Worm (Caenorhabditis elegans): ENCODE results near the gene ZK177.1.
"Not testable (repeated sequence)": the region's sequence is repeated elsewhere in the genome, so short reads cannot be mapped to it uniquely, and the experiment has no call there.

Gene ZK177.1

DNA sequence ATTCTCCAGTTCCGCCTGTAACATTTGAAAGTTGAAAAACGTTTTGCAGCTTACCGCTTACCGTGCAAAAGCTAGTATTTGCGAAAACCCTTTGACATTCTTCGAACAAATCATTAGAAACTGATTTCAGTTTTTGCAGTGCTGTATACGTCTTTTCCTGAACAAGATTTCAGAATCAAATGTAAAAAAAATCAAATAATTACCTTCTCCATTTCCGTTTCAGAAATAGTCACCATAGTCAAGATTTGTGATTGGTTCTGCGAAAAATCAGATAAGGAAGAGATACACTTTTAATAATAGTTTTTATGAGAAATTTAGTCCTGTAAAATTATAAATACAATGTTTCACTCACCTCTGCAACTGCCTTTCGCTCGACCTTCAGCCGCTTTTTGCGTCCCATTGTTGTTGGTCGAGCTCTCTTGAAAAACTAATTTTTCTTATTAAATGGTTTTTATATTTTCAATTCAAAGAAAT is 4.0 kb downstream of the ZK177.1 start, which contains the start of gene C17C3.9:
C17C3.9 (minus strand) TSS at position 424 of the 474 bp plus-strand sequence.
- TF ChIP-seq egl-27 (tag; optimal IDR thresholded peaks at IDR 0.05): no peak

DNA sequence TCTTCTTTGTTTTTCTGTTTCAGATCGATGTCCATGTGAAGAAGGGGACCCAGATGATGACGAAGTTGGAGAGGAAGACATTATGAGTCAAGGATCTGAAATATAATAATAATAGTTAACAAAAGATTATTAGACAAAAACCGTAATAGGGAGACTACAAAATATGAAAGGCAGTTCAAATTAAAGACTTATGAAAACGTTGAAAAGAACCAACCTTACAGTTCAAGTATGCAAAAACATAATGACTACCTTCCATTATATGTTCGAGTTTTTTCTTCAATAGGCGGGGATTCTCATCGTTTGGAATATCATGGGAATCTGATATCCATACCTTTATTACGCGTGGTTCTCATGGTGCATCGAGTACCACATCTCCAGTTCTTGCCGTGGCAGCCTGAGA is 5.7 kb downstream of the ZK177.1 start, which contains the start of gene hlh-26:
hlh-26 (minus strand) TSS at position 101 of the 400 bp plus-strand sequence.
- TF ChIP-seq tlp-1 (tag; optimal IDR thresholded peaks at IDR 0.05) (no peak), fkh-4 (tag; optimal IDR thresholded peaks at IDR 0.05; ENCODE audit: borderline replicate concordance) (no peak), dsc-1 (tag; optimal IDR thresholded peaks at IDR 0.05) (no peak)

DNA sequence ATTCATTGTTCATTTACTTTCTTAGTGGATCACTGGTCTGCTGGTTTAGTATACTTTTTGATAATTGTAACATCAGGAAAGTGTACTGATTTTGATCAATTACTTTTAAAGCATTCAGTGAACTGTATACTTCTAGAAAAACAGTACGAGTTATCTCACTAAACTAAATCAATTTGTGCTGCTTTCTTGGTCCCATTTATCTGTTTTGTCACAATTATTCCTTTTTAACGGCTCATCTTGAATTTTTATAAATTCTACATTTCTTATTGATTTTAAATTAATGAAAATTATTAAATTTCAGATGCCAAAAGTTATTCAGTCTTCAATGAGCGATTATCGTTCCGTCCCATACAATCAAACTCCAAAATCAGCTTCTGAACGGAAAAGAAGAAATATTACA is 7.0 kb downstream of the ZK177.1 start, which contains the start of gene hlh-25:
hlh-25 (plus strand) TSS at position 301 of the 400 bp plus-strand sequence.
- not testable (repeated sequence) for TF ChIP-seq egl-27 (tag; optimal IDR thresholded peaks at IDR 0.05); fkh-10 (GFP tag; optimal IDR thresholded peaks at IDR 0.05); xbp-1 (tag; optimal IDR thresholded peaks at IDR 0.05)

DNA sequence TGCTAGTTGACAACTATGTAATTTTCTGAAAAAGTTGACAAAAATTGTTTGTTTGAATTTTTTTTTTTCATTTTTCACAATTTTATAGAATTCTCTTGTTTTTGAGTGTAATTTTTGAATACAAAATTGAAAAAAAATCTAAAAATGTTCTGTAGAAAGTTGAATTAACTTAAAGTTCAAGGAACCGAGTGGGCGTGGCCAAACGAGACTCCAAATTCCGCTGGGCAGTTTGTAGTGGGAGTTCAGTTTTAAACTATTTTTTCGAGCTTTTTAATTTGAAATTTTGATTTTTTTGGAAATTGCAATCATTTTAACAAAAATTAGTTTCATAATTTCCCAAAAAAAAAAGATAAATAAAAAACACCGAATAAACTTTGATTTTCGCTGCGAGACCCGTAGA is 9.1 kb downstream of the ZK177.1 start:
- TF ChIP-seq rnt-1 (tag; optimal IDR thresholded peaks at IDR 0.05) (no peak), elt-3 (tag; optimal IDR thresholded peaks at IDR 0.05) (no peak)

DNA sequence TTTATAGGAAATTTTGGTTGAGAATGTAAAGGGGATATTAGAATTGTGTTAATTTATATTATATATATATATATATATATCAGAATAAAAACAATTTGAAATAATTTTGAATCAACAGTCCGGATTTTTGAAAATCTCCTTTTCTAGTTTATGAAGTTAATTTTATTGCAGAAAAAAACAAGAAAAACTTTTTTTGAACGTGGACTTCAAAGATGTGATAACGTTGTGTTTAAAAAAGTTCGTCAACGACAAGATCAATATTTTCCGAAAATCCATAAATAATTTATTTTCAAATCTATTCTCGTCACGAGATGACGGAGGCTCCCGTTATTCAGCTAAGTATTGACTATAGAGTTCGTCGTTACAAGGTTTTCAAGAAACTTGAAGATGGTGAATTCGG is 9.6 kb downstream of the ZK177.1 start, which contains the start of gene C17C3.11:
C17C3.11 (plus strand) TSS at position 301 of the 400 bp plus-strand sequence.
- no peak for TF ChIP-seq ztf-4 (tag; optimal IDR thresholded peaks at IDR 0.05)

DNA sequence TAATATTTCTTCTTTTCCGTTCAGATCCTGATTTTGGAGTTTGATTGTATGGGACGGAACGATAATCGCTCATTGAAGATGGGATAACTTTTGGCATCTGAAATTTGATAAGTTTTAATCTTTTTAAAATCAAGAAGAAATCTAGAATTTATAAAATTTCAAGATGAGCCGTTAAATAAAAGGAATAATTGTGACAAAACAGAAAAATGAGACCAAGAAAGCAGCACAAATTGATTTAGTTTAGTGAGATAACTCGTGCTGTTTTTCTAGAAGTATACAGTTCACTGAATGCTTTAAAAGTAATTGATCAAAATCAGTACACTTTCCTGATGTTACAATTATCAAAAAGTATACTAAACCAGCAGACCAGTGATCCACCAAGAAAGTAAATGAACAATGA is 12.2 kb downstream of the ZK177.1 start, which contains the start of gene hlh-27:
hlh-27 (minus strand) TSS at position 101 of the 400 bp plus-strand sequence.
- TF ChIP-seq mab-9 (GFP tag; IDR thresholded peaks at IDR 0.05); lin-14 (GFP tag; optimal IDR thresholded peaks at IDR 0.05); fos-1 (tag; optimal IDR thresholded peaks at IDR 0.05): not testable (repeated sequence)

DNA sequence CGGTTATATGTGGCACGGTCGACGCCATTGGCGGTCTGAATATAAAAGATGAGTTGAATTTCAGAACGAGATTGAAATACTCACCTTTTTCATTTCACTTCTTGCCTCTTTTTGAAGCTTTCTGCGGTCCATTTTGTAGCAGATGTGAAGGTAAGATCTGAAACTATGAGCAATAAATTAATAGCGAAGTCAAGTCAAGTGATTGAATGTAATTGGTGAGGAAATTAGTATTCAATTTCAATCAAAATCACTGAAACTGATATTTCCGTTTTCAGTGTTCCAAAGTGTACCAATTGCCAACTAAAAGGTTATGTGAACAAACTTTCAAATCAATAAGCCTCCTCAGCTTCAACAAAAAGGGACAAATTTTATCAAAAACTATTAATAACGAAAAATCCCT is 13.7 kb downstream of the ZK177.1 start, which contains the start of gene C17C3.24:
C17C3.24 (minus strand) TSS at position 101 of the 400 bp plus-strand sequence.
- TF ChIP-seq sup-37 (GFP tag; optimal IDR thresholded peaks at IDR 0.05): no peak
- TF ChIP-seq elt-3 (tag; optimal IDR thresholded peaks at IDR 0.05): no peak
- TF ChIP-seq mdl-1 (tag; optimal IDR thresholded peaks at IDR 0.05): no peak
- TF ChIP-seq nhr-77 (tag; optimal IDR thresholded peaks at IDR 0.05): no peak
- TF ChIP-seq aly-2 (tag; optimal IDR thresholded peaks at IDR 0.05): no peak
- TF ChIP-seq nhr-85 (tag): no peak
- no peak for TF ChIP-seq ceh-82 (tag; optimal IDR thresholded peaks at IDR 0.05)
- no peak for TF ChIP-seq swsn-7 (tag; optimal IDR thresholded peaks at IDR 0.05)
- no peak for TF ChIP-seq pax-3 (tag; optimal IDR thresholded peaks at IDR 0.05)

DNA sequence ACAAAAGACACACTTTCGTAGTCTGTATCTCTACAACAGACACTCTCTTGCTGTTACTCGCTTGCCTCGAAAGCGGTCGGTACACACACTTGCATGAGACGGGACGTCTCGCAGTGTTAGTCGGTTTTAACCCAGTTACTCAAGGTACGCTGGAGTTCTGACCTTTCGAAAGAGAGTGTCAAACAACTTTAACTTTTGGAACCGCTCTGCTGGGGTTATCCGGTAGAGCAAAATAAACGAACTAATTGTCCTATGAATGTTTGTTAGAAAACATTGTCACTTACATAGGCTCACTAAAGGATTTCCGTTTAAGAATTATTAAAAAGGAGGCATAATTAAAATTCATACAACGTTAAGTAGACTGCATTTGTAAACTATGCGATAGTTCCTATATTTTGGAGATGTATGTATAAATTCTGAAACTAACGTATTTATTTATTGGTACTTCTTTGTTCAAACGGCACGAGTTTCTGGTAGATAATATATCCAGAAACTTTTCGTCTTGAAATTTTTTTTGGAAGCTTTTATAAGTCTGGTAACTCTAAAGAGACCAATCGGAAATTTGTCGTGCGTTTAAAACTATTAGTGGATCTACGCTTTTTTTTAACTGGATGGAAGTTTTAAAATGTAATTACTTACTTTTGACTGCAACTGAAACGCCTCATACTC is 15.7 kb downstream of the ZK177.1 start:
- TF ChIP-seq fkh-4 (tag; optimal IDR thresholded peaks at IDR 0.05; ENCODE audit: borderline replicate concordance) (peak; percentile 86), nhr-11 (tag; optimal IDR thresholded peaks at IDR 0.05) (peak; percentile 96), aly-2 (tag; optimal IDR thresholded peaks at IDR 0.05) (peak; percentile 99), ceh-82 (tag; optimal IDR thresholded peaks at IDR 0.05) (peak; percentile 96 to 97 (median 97)), nhr-237 (tag; optimal IDR thresholded peaks at IDR 0.05) (peak; percentile 91), nhr-12 (tag; optimal IDR thresholded peaks at IDR 0.05) (peak; percentile 68), nhr-47 (tag; optimal IDR thresholded peaks at IDR 0.05) (peak; percentile 100), nhr-71 (tag; optimal IDR thresholded peaks at IDR 0.05) (peak; percentile 100), elt-2 (tag; optimal IDR thresholded peaks at IDR 0.05) (peak; percentile 100), nhr-85 (tag) (peak; percentile 99), nhr-28 (tag; optimal IDR thresholded peaks at IDR 0.05) (peak; percentile 69), irx-1 (tag; optimal IDR thresholded peaks at IDR 0.05) (peak; percentile 99), efl-1 (optimal IDR thresholded peaks at IDR 0.05) (peak; percentile 92 to 93), efl-1 (GFP tag; optimal IDR thresholded peaks at IDR 0.05 in 1 of 2) (peak; percentile 80 to 98), unc-30 (tag; optimal IDR thresholded peaks at IDR 0.05) (peak; percentile 68), nhr-20 (tag; optimal IDR thresholded peaks at IDR 0.05) (peak; percentile 100), jun-1 (tag; optimal IDR thresholded peaks at IDR 0.05) (peak; percentile 99), hpl-2 (GFP tag; optimal IDR thresholded peaks at IDR 0.05) (peak; percentile 98), ets-5 (GFP tag; IDR thresholded peaks at IDR 0.05) (0 out of 2 replicates have a peak, but pooled peaks have one; percentile 74), tlp-1 (tag; optimal IDR thresholded peaks at IDR 0.05) (no peak), mep-1 (tag; optimal IDR thresholded peaks at IDR 0.05) (peak; percentile 97), ceh-90 (tag; optimal IDR thresholded peaks at IDR 0.05) (peak; percentile 71)
